Worm (Caenorhabditis elegans): ENCODE results near the gene prx-2.

Gene prx-2

DNA sequence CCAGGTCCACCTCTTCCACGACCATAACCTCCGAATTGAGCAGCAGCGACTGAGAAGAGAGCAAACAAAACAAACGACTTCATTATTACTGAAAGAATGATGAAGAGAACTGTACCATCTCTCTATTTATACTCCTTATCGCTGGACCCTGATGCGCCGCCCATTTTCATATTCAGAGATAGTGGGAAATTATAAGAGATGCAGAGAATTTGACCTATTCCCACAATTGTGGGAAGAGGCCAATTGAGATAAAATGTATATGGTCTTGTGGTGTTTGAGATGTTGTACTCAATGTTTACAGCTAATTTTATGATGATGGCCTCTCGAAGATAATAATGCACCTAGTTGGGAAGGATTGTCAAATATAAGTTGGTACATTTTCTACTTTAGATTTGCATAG, 3.0 kb upstream of the prx-2 start, which contains the start of gene ttr-50:
ttr-50 (minus strand) TSS at position 101 of the 400 bp plus-strand sequence.
- TF ChIP-seq pqm-1 (tag; optimal IDR thresholded peaks at IDR 0.05), result no peak
- peak; percentile 71 for TF ChIP-seq elt-2 (tag; optimal IDR thresholded peaks at IDR 0.05)
- no peak for TF ChIP-seq ets-4 (tag; optimal IDR thresholded peaks at IDR 0.05)
- TF ChIP-seq eyg-1 (tag; optimal IDR thresholded peaks at IDR 0.05), result no peak

ce11 chrIV:11641802-11642201, 2.1 kb upstream of the prx-2 start, which contains the start of gene ZK809.1:
Gene ZK809.1 (plus strand): TSS chrIV:11642102.
- TF ChIP-seq tbx-7 (tag; optimal IDR thresholded peaks at IDR 0.05) (no peak), pqm-1 (tag; optimal IDR thresholded peaks at IDR 0.05) (no peak), unc-3 (GFP tag; conservative IDR thresholded peaks at IDR 0.05) (no peak), unc-3 (tag; optimal IDR thresholded peaks at IDR 0.05) (no peak)

DNA sequence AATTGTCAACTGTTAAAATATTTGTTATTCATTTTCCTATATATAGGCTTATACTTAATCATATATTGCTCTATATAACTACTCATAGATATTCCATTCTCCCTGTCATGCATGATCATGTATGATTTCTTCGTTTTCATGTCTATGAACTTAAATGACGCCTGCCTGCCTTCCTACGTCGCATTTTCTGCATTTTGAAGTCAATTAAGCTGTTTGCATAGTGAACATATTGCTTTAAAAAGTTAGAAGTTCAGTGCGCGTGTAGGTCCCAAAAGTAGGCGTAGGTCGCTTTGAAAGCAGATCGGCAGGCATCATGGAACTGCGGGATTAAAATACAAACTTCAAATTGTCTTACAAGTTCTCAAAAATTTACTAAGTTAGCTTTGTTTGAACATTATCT, 776 bp downstream of the prx-2 start:
- TF ChIP-seq sdc-2 (tag; optimal IDR thresholded peaks at IDR 0.05), result no peak
- no peak for TF ChIP-seq elt-4 (tag; optimal IDR thresholded peaks at IDR 0.05)
- TF ChIP-seq pros-1 (tag; optimal IDR thresholded peaks at IDR 0.05), result no peak
- TF ChIP-seq sox-2 (GFP tag; IDR thresholded peaks at IDR 0.05), result no peak
- no peak for TF ChIP-seq ceh-24 (tag; optimal IDR thresholded peaks at IDR 0.05)
- TF ChIP-seq ceh-22 (tag; optimal IDR thresholded peaks at IDR 0.05), result no peak
- no peak for TF ChIP-seq ceh-19 (GFP tag; optimal IDR thresholded peaks at IDR 0.05)
- no peak for TF ChIP-seq unc-86 (tag; optimal IDR thresholded peaks at IDR 0.05)
- TF ChIP-seq ceh-30 (tag; optimal IDR thresholded peaks at IDR 0.05), result no peak
- TF ChIP-seq pqm-1 (tag; optimal IDR thresholded peaks at IDR 0.05), result no peak

- TF ChIP-seq C08G9.2 (tag; optimal IDR thresholded peaks at IDR 0.05), result no peak
- TF ChIP-seq elt-2 (tag; optimal IDR thresholded peaks at IDR 0.05), result peak; percentile 17
These were observed 1.4 kb downstream of the prx-2 start for ce11 chrIV:11645354-11645753.

- TF ChIP-seq nhr-11 (tag; optimal IDR thresholded peaks at IDR 0.05) (no peak), sox-2 (GFP tag; IDR thresholded peaks at IDR 0.05) (no peak), fax-1 (tag; optimal IDR thresholded peaks at IDR 0.05) (no peak)
These were observed 3.0 kb downstream of the prx-2 start for ce11 chrIV:11646908-11647307.

DNA sequence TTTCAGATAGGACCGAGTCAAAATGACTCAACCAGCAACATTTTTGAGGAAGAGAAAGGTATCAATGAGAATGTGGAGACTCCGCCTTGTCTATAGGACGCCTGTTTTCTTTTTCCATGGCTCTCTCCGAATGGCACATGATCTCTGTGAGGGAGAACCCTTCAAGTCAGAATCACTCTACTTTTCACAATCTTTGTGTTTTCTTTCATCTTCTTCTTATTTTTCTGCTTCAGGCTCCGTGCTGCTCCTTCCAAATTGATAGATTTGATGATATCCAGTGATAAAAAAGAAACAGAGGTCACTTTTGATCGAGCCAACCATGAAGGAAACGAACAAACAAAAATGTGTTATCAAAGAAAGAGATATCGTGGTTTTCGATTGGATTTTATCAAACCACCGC, 5.1 kb downstream of the prx-2 start, which contains the start of gene ZK809.8:
ZK809.8 (minus strand) TSS at position 34 of the 400 bp plus-strand sequence.
- TF ChIP-seq ceh-18 (tag; optimal IDR thresholded peaks at IDR 0.05) (peak; percentile 51), ceh-2 (tag; optimal IDR thresholded peaks at IDR 0.05) (no peak), elt-2 (tag; optimal IDR thresholded peaks at IDR 0.05) (no peak), npax-4 (tag; optimal IDR thresholded peaks at IDR 0.05) (no peak)

DNA sequence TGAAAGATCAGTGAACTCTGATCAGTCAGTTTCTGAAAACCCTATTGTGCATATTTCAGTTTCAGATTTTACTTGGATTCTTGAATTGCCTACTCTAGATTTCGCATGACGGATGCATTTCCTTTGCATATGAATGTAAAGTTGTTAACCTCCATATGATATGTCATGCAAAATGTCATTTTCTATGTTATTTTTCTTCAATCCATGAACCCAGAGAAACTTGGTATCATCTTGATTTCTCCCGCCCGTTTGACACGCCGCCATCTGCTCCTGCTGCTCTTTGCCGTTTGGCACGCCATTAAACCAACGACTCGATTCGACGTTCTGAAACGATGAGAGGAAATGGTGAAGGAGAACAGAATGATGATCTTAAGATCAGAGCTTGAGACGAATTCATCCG, 6.4 kb downstream of the prx-2 start:
- no peak for TF ChIP-seq gmeb-2 (tag; optimal IDR thresholded peaks at IDR 0.05)
- no peak for TF ChIP-seq ztf-16 (tag; optimal IDR thresholded peaks at IDR 0.05)
- no peak for TF ChIP-seq unc-42 (tag; optimal IDR thresholded peaks at IDR 0.05)
- TF ChIP-seq ceh-45 (GFP tag; IDR thresholded peaks at IDR 0.05), result no peak
- no peak for TF ChIP-seq che-1 (tag; optimal IDR thresholded peaks at IDR 0.05)
- TF ChIP-seq hlh-13 (GFP tag; optimal IDR thresholded peaks at IDR 0.05), result no peak
- TF ChIP-seq ceh-2 (tag; optimal IDR thresholded peaks at IDR 0.05), result no peak
- no peak for TF ChIP-seq sox-2 (GFP tag; IDR thresholded peaks at IDR 0.05)
- no peak for TF ChIP-seq zip-5 (tag; optimal IDR thresholded peaks at IDR 0.05)
- TF ChIP-seq nfya-1 (tag; optimal IDR thresholded peaks at IDR 0.05), result no peak
- TF ChIP-seq unc-86 (tag; optimal IDR thresholded peaks at IDR 0.05), result no peak
- TF ChIP-seq K02D7.2 (tag; optimal IDR thresholded peaks at IDR 0.05), result no peak
- no peak for TF ChIP-seq ceh-19 (GFP tag; optimal IDR thresholded peaks at IDR 0.05)
- no peak for TF ChIP-seq elt-2 (tag; optimal IDR thresholded peaks at IDR 0.05)
- no peak for TF ChIP-seq fax-1 (tag; optimal IDR thresholded peaks at IDR 0.05)
- no peak for TF ChIP-seq ttx-3 (tag; optimal IDR thresholded peaks at IDR 0.05)
- TF ChIP-seq F13H6.1 (tag; optimal IDR thresholded peaks at IDR 0.05), result no peak
- TF ChIP-seq hlh-15 (tag; optimal IDR thresholded peaks at IDR 0.05), result no peak
- no peak for TF ChIP-seq mec-3 (tag; optimal IDR thresholded peaks at IDR 0.05; ENCODE audit: borderline replicate concordance)

Data from whole organism, late embryonic.